Fruit fly (Drosophila melanogaster): Measurements from ENCODE around the gene mnb.

- TF ChIP-seq CG8478 (optimal IDR thresholded peaks at IDR 0.05) (no peak), CG8290 (GFP tag; optimal IDR thresholded peaks at IDR 0.05) (no peak), CG8290 (tag; optimal IDR thresholded peaks at IDR 0.05) (no peak), Sin3A (optimal IDR thresholded peaks at IDR 0.05) (no peak)
These were observed 58.6 kb downstream of the mnb start for dm6 chrX:17828298-17829033.

All from whole organism, embryonic.